Fruit fly (Drosophila melanogaster) whole organism, embryonic: Measurements from ENCODE around the gene CG11842.

Experiments
- Atf6 ChIP-seq: fragments of 200-800 bp; sonication (Bioruptor generic); IDR thresholded peaks from 2 replicates; pipeline ENCODE4 v1.3.6; 2022; ENCODE audit warnings: missing biosample characterization, missing genetic modification characterization
- CG10147 ChIP-seq: fragments of 200-800 bp; sonication (Bioruptor generic); optimal IDR thresholded peaks from 2 replicates; lab custom pipeline; 2019; ENCODE audit warnings: missing biosample characterization, mild to moderate bottlenecking, missing genetic modification characterization, moderate library complexity
- CG10543 ChIP-seq: fragments of 200-800 bp; sonication (Bioruptor generic); optimal IDR thresholded peaks from 3 replicates; lab custom pipeline; 2017; ENCODE audit warnings: missing biosample characterization, mild to moderate bottlenecking, missing genetic modification characterization, moderate library complexity
- CG12071 ChIP-seq: fragments of 200-800 bp; sonication (Bioruptor generic); optimal IDR thresholded peaks from 3 replicates; lab custom pipeline; 2018; ENCODE audit warnings: missing biosample characterization, mild to moderate bottlenecking, missing genetic modification characterization
- CG12236 ChIP-seq: fragments of 200-800 bp; sonication (Bioruptor generic); optimal IDR thresholded peaks from 2 replicates; lab custom pipeline; 2016; ENCODE audit warnings: missing biosample characterization, missing genetic modification characterization
- CG12769 ChIP-seq: fragments of 200-800 bp; sonication (Bioruptor generic); optimal IDR thresholded peaks from 2 replicates; lab custom pipeline; 2019; ENCODE audit warnings: missing biosample characterization, mild to moderate bottlenecking, missing genetic modification characterization, moderate library complexity
- CG12942 ChIP-seq: fragments of 200-800 bp; sonication (Bioruptor generic); optimal IDR thresholded peaks from 3 replicates; lab custom pipeline; 2016; ENCODE audit warnings: missing biosample characterization, missing genetic modification characterization
- CG14667 ChIP-seq: fragments of 200-800 bp; sonication (Bioruptor generic); IDR thresholded peaks from 2 replicates; pipeline ENCODE4 v1.3.6; 2022; ENCODE audit warnings: missing biosample characterization, missing genetic modification characterization
- CG1529 ChIP-seq: fragments of 200-800 bp; sonication (Bioruptor generic); optimal IDR thresholded peaks from 3 replicates; lab custom pipeline; 2018; ENCODE audit warnings: missing biosample characterization, missing genetic modification characterization
- CG15601 ChIP-seq: fragments of 200-800 bp; sonication (Bioruptor generic); optimal IDR thresholded peaks from 3 replicates; lab custom pipeline; 2019; ENCODE audit warnings: missing biosample characterization, mild to moderate bottlenecking, missing genetic modification characterization, moderate library complexity
- CG15696 ChIP-seq: fragments of 200-800 bp; sonication (Bioruptor generic); optimal IDR thresholded peaks from 2 replicates; lab custom pipeline; 2019; ENCODE audit warnings: missing biosample characterization, mild to moderate bottlenecking, missing genetic modification characterization, moderate library complexity
- CG16813 ChIP-seq: fragments of 200-800 bp; sonication (Bioruptor generic); IDR thresholded peaks from 3 replicates; pipeline ENCODE4 v1.3.6; 2022; ENCODE audit warnings: missing biosample characterization, missing genetic modification characterization; ENCODE audit not compliant: partially characterized antibody
- CG17361 ChIP-seq: fragments of 200-800 bp; sonication (Bioruptor generic); IDR thresholded peaks from 3 replicates; pipeline ENCODE4 v1.3.6; 2022; ENCODE audit warnings: missing biosample characterization, missing genetic modification characterization
- CG17802 ChIP-seq: fragments of 200-800 bp; sonication (Bioruptor generic); optimal IDR thresholded peaks from 2 replicates; lab custom pipeline; 2018; ENCODE audit warnings: missing biosample characterization, mild to moderate bottlenecking, missing genetic modification characterization, moderate library complexity
- CG2120 ChIP-seq: fragments of 200-800 bp; sonication (Bioruptor generic); optimal IDR thresholded peaks from 3 replicates; lab custom pipeline; 2016; ENCODE audit warnings: missing biosample characterization, missing genetic modification characterization
- CG2129 ChIP-seq: fragments of 200-800 bp; sonication (Bioruptor generic); IDR thresholded peaks from 2 replicates; pipeline ENCODE4 v1.3.6; 2022; ENCODE audit warnings: missing biosample characterization, missing genetic modification characterization; ENCODE audit not compliant: partially characterized antibody
- CG32772 ChIP-seq: fragments of 200-800 bp; sonication (Bioruptor generic); IDR thresholded peaks from 2 replicates; pipeline ENCODE4 v1.3.6; 2022; ENCODE audit warnings: missing biosample characterization, missing genetic modification characterization
- CG7357 ChIP-seq: fragments of 200-800 bp; sonication (Bioruptor generic); IDR thresholded peaks from 3 replicates; pipeline ENCODE4 v1.3.6; 2022; ENCODE audit warnings: missing biosample characterization, missing genetic modification characterization
- CG7963 ChIP-seq: fragments of 200-800 bp; sonication (Bioruptor generic); IDR thresholded peaks from 3 replicates; pipeline ENCODE4 v1.3.6; 2022; ENCODE audit warnings: missing biosample characterization, missing genetic modification characterization; ENCODE audit not compliant: partially characterized antibody
- CG8089 ChIP-seq: fragments of 200-800 bp; sonication (Bioruptor generic); optimal IDR thresholded peaks from 3 replicates; lab custom pipeline; 2016; ENCODE audit warnings: missing biosample characterization, missing genetic modification characterization
- CG8388 ChIP-seq: fragments of 200-800 bp; sonication (Bioruptor generic); optimal IDR thresholded peaks from 2 replicates; lab custom pipeline; 2019; ENCODE audit warnings: missing biosample characterization, mild to moderate bottlenecking, missing genetic modification characterization, moderate library complexity
- Dfd ChIP-seq, 2 experiments: fragments of >200 bp; optimal IDR thresholded peaks; 2 replicates each; lab custom pipeline; 2017; ENCODE audit warnings: missing biosample characterization in 2 of 2, missing genetic modification characterization in 2 of 2
- HLH3B ChIP-seq: fragments of 200-800 bp; sonication (Bioruptor generic); IDR thresholded peaks from 2 replicates; pipeline ENCODE4 v1.3.6; 2022; ENCODE audit warnings: missing biosample characterization, missing genetic modification characterization
- Hmr ChIP-seq: fragments of 200-800 bp; sonication (Bioruptor generic); optimal IDR thresholded peaks from 3 replicates; lab custom pipeline; 2017; ENCODE audit warnings: mild to moderate bottlenecking, missing biosample characterization, missing genetic modification reagents, missing genetic modification characterization
- Hr3 ChIP-seq: fragments of 200-800 bp; sonication (Bioruptor generic); optimal IDR thresholded peaks from 3 replicates; lab custom pipeline; 2016; ENCODE audit warnings: missing biosample characterization, missing genetic modification characterization
- Kr ChIP-seq: fragments of 200-800 bp; sonication (Bioruptor generic); optimal IDR thresholded peaks from 2 replicates; lab custom pipeline; 2017; ENCODE audit warnings: missing biosample characterization, mild to moderate bottlenecking, missing genetic modification characterization
- Lim3 ChIP-seq: fragments of 200-800 bp; sonication (Bioruptor generic); IDR thresholded peaks from 2 replicates; pipeline ENCODE4 v1.3.6; 2022; ENCODE audit warnings: missing biosample characterization, missing genetic modification characterization
- NK7.1 ChIP-seq: fragments of 200-800 bp; sonication (Bioruptor generic); optimal IDR thresholded peaks from 3 replicates; lab custom pipeline; 2016; ENCODE audit warnings: missing biosample characterization, missing genetic modification characterization
- Nf-YA ChIP-seq: fragments of 200-800 bp; sonication (Bioruptor generic); IDR thresholded peaks from 2 replicates; pipeline ENCODE4 v1.3.6; 2022; ENCODE audit warnings: missing biosample characterization, missing genetic modification characterization
- Pdp1 ChIP-seq, 2 experiments: fragments of 200-800 bp; sonication (Bioruptor generic); optimal IDR thresholded peaks; 3 replicates each; lab custom pipeline; 2016; ENCODE audit warnings: missing biosample characterization in 2 of 2, missing genetic modification characterization in 2 of 2, mild to moderate bottlenecking in 1 of 2, moderate library complexity in 1 of 2
- Sin3A ChIP-seq: fragments of >200 bp; optimal IDR thresholded peaks from 2 replicates; lab custom pipeline; 2018
- Trl ChIP-seq, 3 experiments: fragments of >200 bp in 2 of 3; fragments of 200-800 bp in 1 of 3; sonication (Bioruptor generic) in 1 of 3; optimal IDR thresholded peaks; 2 replicates in 1 of 3; 3 replicates in 2 of 3; lab custom pipeline; 2016 to 2017; ENCODE audit warnings: missing biosample characterization in 1 of 3, missing genetic modification characterization in 1 of 3
- Xbp1 ChIP-seq: fragments of 200-800 bp; sonication (Bioruptor generic); optimal IDR thresholded peaks from 3 replicates; lab custom pipeline; 2016; ENCODE audit warnings: missing biosample characterization, mild to moderate bottlenecking, missing genetic modification characterization
- ab ChIP-seq: fragments of 200-800 bp; sonication (Bioruptor generic); optimal IDR thresholded peaks from 2 replicates; lab custom pipeline; 2016; ENCODE audit warnings: missing biosample characterization, missing genetic modification characterization
- abd-A ChIP-seq: fragments of 200-800 bp; sonication (Bioruptor generic); optimal IDR thresholded peaks from 3 replicates; lab custom pipeline; 2019; ENCODE audit warnings: missing biosample characterization, mild to moderate bottlenecking, missing genetic modification characterization, moderate library complexity
- ash1 ChIP-seq: fragments of 200-800 bp; sonication (Bioruptor generic); optimal IDR thresholded peaks from 2 replicates; lab custom pipeline; 2018; ENCODE audit warnings: missing biosample characterization, mild to moderate bottlenecking, missing genetic modification characterization
- bab2 ChIP-seq: fragments of 200-800 bp; sonication (Bioruptor generic); optimal IDR thresholded peaks from 2 replicates; lab custom pipeline; 2016; ENCODE audit warnings: missing biosample characterization, missing genetic modification characterization
- da ChIP-seq: fragments of 200-800 bp; sonication (Bioruptor generic); optimal IDR thresholded peaks from 2 replicates; lab custom pipeline; 2016; ENCODE audit warnings: missing biosample characterization, missing genetic modification characterization
- emc ChIP-seq: fragments of 200-800 bp; sonication (Bioruptor generic); optimal IDR thresholded peaks from 2 replicates; lab custom pipeline; 2016; ENCODE audit warnings: missing biosample characterization, missing genetic modification characterization
- fru ChIP-seq: fragments of >200 bp; optimal IDR thresholded peaks from 2 replicates; lab custom pipeline; 2017
- gcm ChIP-seq: fragments of 200-800 bp; sonication (Bioruptor generic); optimal IDR thresholded peaks from 2 replicates; lab custom pipeline; 2019; ENCODE audit warnings: missing biosample characterization, mild to moderate bottlenecking, missing genetic modification characterization, moderate library complexity
- hb ChIP-seq: fragments of 200-800 bp; sonication (Bioruptor generic); IDR thresholded peaks from 3 replicates; pipeline ENCODE4 v1.3.6; 2022; ENCODE audit warnings: missing biosample characterization, missing genetic modification characterization; ENCODE audit not compliant: partially characterized antibody
- pb ChIP-seq: fragments of 200-800 bp; sonication (Bioruptor generic); optimal IDR thresholded peaks from 3 replicates; lab custom pipeline; 2016; ENCODE audit warnings: missing biosample characterization, missing genetic modification characterization
- sima ChIP-seq: fragments of 200-800 bp; sonication (Bioruptor generic); optimal IDR thresholded peaks from 2 replicates; lab custom pipeline; 2016; ENCODE audit warnings: missing biosample characterization, missing genetic modification characterization
- stc ChIP-seq: fragments of 200-800 bp; sonication (Bioruptor generic); IDR thresholded peaks from 2 replicates; pipeline ENCODE4 v1.3.6; 2022; ENCODE audit warnings: missing biosample characterization, missing genetic modification characterization
- trem ChIP-seq: fragments of 200-800 bp; optimal IDR thresholded peaks from 3 replicates; lab custom pipeline; 2019; ENCODE audit warnings: missing biosample characterization, mild to moderate bottlenecking, missing genetic modification characterization, moderate library complexity
- trh ChIP-seq: fragments of 200-800 bp; sonication (Bioruptor generic); optimal IDR thresholded peaks from 2 replicates; lab custom pipeline; 2016; ENCODE audit warnings: missing biosample characterization, missing genetic modification characterization
- unc-4 ChIP-seq: fragments of 200-800 bp; sonication (Bioruptor generic); IDR thresholded peaks from 2 replicates; pipeline ENCODE4 v1.3.6; 2022; ENCODE audit warnings: missing biosample characterization, missing genetic modification characterization; ENCODE audit not compliant: partially characterized antibody
- wek ChIP-seq: fragments of 200-800 bp; sonication (Bioruptor generic); optimal IDR thresholded peaks from 3 replicates; lab custom pipeline; 2018; ENCODE audit warnings: missing biosample characterization, mild to moderate bottlenecking, missing genetic modification characterization, moderate library complexity
- zfh1 ChIP-seq: fragments of 200-800 bp; sonication (Bioruptor generic); IDR thresholded peaks from 3 replicates; pipeline ENCODE4 v1.3.6; 2022; ENCODE audit warnings: missing biosample characterization, missing genetic modification characterization

Gene CG11842

dm6 chr3R:29033909-29034629 lies 18.4 kb upstream of the CG11842 start, which contains the start of the genes beta4GalNAcTB and Cpsf100:
beta4GalNAcTB (minus strand) TSS chr3R:29034008.
Cpsf100 (plus strand) TSS chr3R:29034573.
- TF ChIP-seq CG8388 (GFP tag; lab: Kevin White, UChicago) (peak; percentile 65), da (GFP tag; lab: Kevin White, UChicago) (no peak), Xbp1 (peak; percentile 82), CG16813 (no peak), hb (GFP tag; lab: Robert Waterston, UW) (no peak), CG2129 (GFP tag; lab: Robert Waterston, UW) (no peak), Hr3 (GFP tag; lab: Kevin White, UChicago) (peak; percentile 88), unc-4 (GFP tag; lab: Robert Waterston, UW) (no peak), zfh1 (peak; percentile 67; the same call in 2 of the 3 replicates), CG17802 (no peak), wek (GFP tag; lab: Kevin White, UChicago) (no peak), CG17361 (GFP tag; lab: Robert Waterston, UW) (peak; percentile 96), trem (tag; lab: Kevin White, UChicago) (peak; percentile 54), ab (peak; percentile 7), CG32772 (GFP tag; lab: Robert Waterston, UW) (peak; percentile 64), CG12769 (no peak), fru (no peak), Pdp1 (GFP tag; optimal IDR thresholded peaks at IDR 0.05; lab: Kevin White, UChicago) (peak; percentile 59 to 75), sima (GFP tag; lab: Kevin White, UChicago) (no peak), CG15696 (tag; lab: Kevin White, UChicago) (peak; percentile 72), trh (GFP tag; lab: Kevin White, UChicago) (peak; percentile 21), CG7357 (no peak; the same call in 2 of the 3 replicates), CG10543 (GFP tag; lab: Kevin White, UChicago) (peak; percentile 66), CG2120 (GFP tag; lab: Kevin White, UChicago) (peak; percentile 79), abd-A (tag; lab: Kevin White, UChicago) (no peak), Dfd (GFP tag; optimal IDR thresholded peaks at IDR 0.05; lab: Kevin White, UChicago) (no peak), Lim3 (GFP tag; lab: Robert Waterston, UW) (no peak), CG12236 (GFP tag; lab: Kevin White, UChicago) (no peak), ash1 (no peak), CG10147 (peak; percentile 65), CG1529 (peak; percentile 68), gcm (GFP tag; lab: Kevin White, UChicago) (no peak), CG15601 (peak; percentile 68), Sin3A (no peak), Trl (optimal IDR thresholded peaks at IDR 0.05; lab: Kevin White, UChicago) (no peak), Trl (GFP tag; optimal IDR thresholded peaks at IDR 0.05; lab: Kevin White, UChicago) (peak; percentile 48), pb (GFP tag; lab: Kevin White, UChicago) (no peak), HLH3B (GFP tag; lab: Robert Waterston, UW) (peak; percentile 57), CG14667 (GFP tag; lab: Robert Waterston, UW) (peak; percentile 41), Atf6 (GFP tag; lab: Robert Waterston, UW) (peak; percentile 42; the same call in 1 of the 2 replicates), Hmr (GFP tag; lab: Kevin White, UChicago) (peak; percentile 60), emc (GFP tag; lab: Kevin White, UChicago) (no peak), Kr (GFP tag; lab: Kevin White, UChicago) (no peak), CG12942 (peak; percentile 66), NK7.1 (GFP tag; lab: Kevin White, UChicago) (no peak), Nf-YA (GFP tag; lab: Robert Waterston, UW) (no peak), CG12071 (GFP tag; lab: Kevin White, UChicago) (no peak), bab2 (GFP tag; lab: Kevin White, UChicago) (peak; percentile 68), CG7963 (GFP tag; lab: Robert Waterston, UW) (no peak), CG8089 (GFP tag; lab: Kevin White, UChicago) (peak; percentile 57), stc (no peak)
